Worm (Caenorhabditis elegans) whole organism, late embryonic: ENCODE measurements around the gene clec-45.

ENCODE experiments used
- F13H6.1 ChIP-seq: sonication (generic microtip); optimal IDR thresholded peaks from 2 replicates; lab custom pipeline; 2016; ENCODE audit warnings: missing genetic modification characterization, missing compliant biosample characterization
- K02D7.2 ChIP-seq: sonication (generic microtip); optimal IDR thresholded peaks from 2 replicates; lab custom pipeline; 2017; ENCODE audit warnings: mild to moderate bottlenecking, missing genetic modification characterization, missing compliant biosample characterization
- Y22D7AL.16 ChIP-seq: sonication (generic microtip); optimal IDR thresholded peaks from 2 replicates; lab custom pipeline; 2016; ENCODE audit warnings: missing genetic modification characterization, missing compliant biosample characterization
- ahr-1 ChIP-seq: sonication (generic microtip); optimal IDR thresholded peaks from 2 replicates; lab custom pipeline; 2016; ENCODE audit warnings: missing genetic modification characterization, missing compliant biosample characterization
- ceh-2 ChIP-seq: sonication (generic microtip); optimal IDR thresholded peaks from 2 replicates; lab custom pipeline; 2016; ENCODE audit warnings: missing genotype, missing genetic modification characterization, missing compliant biosample characterization
- ceh-24 ChIP-seq: sonication (generic microtip); optimal IDR thresholded peaks from 2 replicates; lab custom pipeline; 2016; ENCODE audit warnings: mild to moderate bottlenecking, missing genetic modification characterization, missing compliant biosample characterization
- ceh-34 ChIP-seq: sonication (generic microtip); optimal IDR thresholded peaks from 2 replicates; lab custom pipeline; 2016; ENCODE audit warnings: mild to moderate bottlenecking, missing genetic modification characterization, missing compliant biosample characterization
- ceh-45 ChIP-seq: fragments of 200-800 bp; sonication (Bioruptor generic); IDR thresholded peaks from 2 replicates; pipeline ENCODE4 v1.3.6; 2022; ENCODE audit warnings: missing genetic modification reagents, missing genetic modification characterization, missing compliant biosample characterization
- ceh-6 ChIP-seq: fragments of 200-800 bp; sonication (Bioruptor generic); optimal IDR thresholded peaks from 2 replicates; lab custom pipeline; 2018; ENCODE audit warnings: mild to moderate bottlenecking, missing genetic modification characterization, missing compliant biosample characterization
- che-1 ChIP-seq: sonication (generic microtip); optimal IDR thresholded peaks from 2 replicates; lab custom pipeline; 2016; ENCODE audit warnings: mild to moderate bottlenecking, missing genetic modification characterization, missing compliant biosample characterization
- dmd-4 ChIP-seq: sonication (generic microtip); optimal IDR thresholded peaks from 2 replicates; lab custom pipeline; 2016; ENCODE audit warnings: borderline replicate concordance, missing genetic modification characterization, missing compliant biosample characterization
- dve-1 ChIP-seq: sonication (generic microtip); optimal IDR thresholded peaks from 2 replicates; lab custom pipeline; 2017; ENCODE audit warnings: antibody characterized with exemption, mild to moderate bottlenecking, missing genetic modification characterization, missing compliant biosample characterization
- elt-2 ChIP-seq: sonication (generic microtip); optimal IDR thresholded peaks from 2 replicates; lab custom pipeline; 2016; ENCODE audit warnings: missing genetic modification reagents, missing genetic modification characterization, missing compliant biosample characterization
- fax-1 ChIP-seq: sonication (generic microtip); optimal IDR thresholded peaks from 2 replicates; lab custom pipeline; 2016; ENCODE audit warnings: missing genotype, missing genetic modification characterization, missing compliant biosample characterization
- fkh-10 ChIP-seq: fragments of 150-350 bp; optimal IDR thresholded peaks from 2 replicates; lab custom pipeline; 2014; ENCODE audit warnings: missing biosample characterization, missing genetic modification reagents, missing genetic modification characterization
- fkh-6 ChIP-seq: sonication (generic microtip); optimal IDR thresholded peaks from 2 replicates; lab custom pipeline; 2016; ENCODE audit warnings: missing genetic modification characterization, missing compliant biosample characterization
- gmeb-2 ChIP-seq: sonication (generic microtip); optimal IDR thresholded peaks from 2 replicates; lab custom pipeline; 2016; ENCODE audit warnings: missing genetic modification characterization, inconsistent platforms, missing compliant biosample characterization
- hlh-13 ChIP-seq: fragments of 200-800 bp; sonication (Bioruptor generic); optimal IDR thresholded peaks from 2 replicates; lab custom pipeline; 2018; ENCODE audit warnings: mild to moderate bottlenecking, missing genetic modification characterization, missing compliant biosample characterization
- hlh-30 ChIP-seq: sonication (generic microtip); optimal IDR thresholded peaks from 2 replicates; lab custom pipeline; 2017; ENCODE audit warnings: antibody characterized with exemption, missing genetic modification characterization, missing compliant biosample characterization; ENCODE audit not compliant: insufficient read depth
- npax-4 ChIP-seq: sonication (generic microtip); optimal IDR thresholded peaks from 2 replicates; lab custom pipeline; 2016; ENCODE audit warnings: missing genetic modification characterization, missing compliant biosample characterization
- odd-2 ChIP-seq: sonication (generic microtip); optimal IDR thresholded peaks from 2 replicates; lab custom pipeline; 2017; ENCODE audit warnings: antibody characterized with exemption, mild to moderate bottlenecking, missing genetic modification characterization, missing compliant biosample characterization
- pat-9 ChIP-seq: fragments of 200-800 bp; sonication (Bioruptor generic); optimal IDR thresholded peaks from 2 replicates; lab custom pipeline; 2018; ENCODE audit warnings: mild to moderate bottlenecking, missing genetic modification characterization, moderate library complexity, missing compliant biosample characterization
- pax-1 ChIP-seq: fragments of 150-350 bp; optimal IDR thresholded peaks from 2 replicates; lab custom pipeline; 2014; ENCODE audit warnings: missing biosample characterization, missing genetic modification characterization
- pha-4 ChIP-seq: fragments of 150-350 bp; optimal IDR thresholded peaks from 2 replicates; lab custom pipeline; 2018; ENCODE audit warnings: missing biosample characterization, missing genetic modification reagents, missing genetic modification characterization
- pros-1 ChIP-seq: fragments of 150-350 bp; optimal IDR thresholded peaks from 2 replicates; lab custom pipeline; 2014; ENCODE audit warnings: missing biosample characterization, missing genetic modification reagents, missing genetic modification characterization
- ref-2 ChIP-seq: sonication (generic microtip); optimal IDR thresholded peaks from 2 replicates; lab custom pipeline; 2016; ENCODE audit warnings: missing genetic modification characterization, missing compliant biosample characterization
- sdc-2 ChIP-seq: sonication (generic microtip); optimal IDR thresholded peaks from 2 replicates; lab custom pipeline; 2016; ENCODE audit warnings: missing genotype, missing genetic modification characterization, missing compliant biosample characterization
- sox-4 ChIP-seq: sonication (generic microtip); optimal IDR thresholded peaks from 2 replicates; lab custom pipeline; 2017; ENCODE audit warnings: mild to moderate bottlenecking, missing genetic modification characterization, inconsistent platforms, missing compliant biosample characterization
- tbx-7 ChIP-seq: sonication (generic microtip); optimal IDR thresholded peaks from 2 replicates; lab custom pipeline; 2016; ENCODE audit warnings: missing genotype, missing genetic modification characterization, missing compliant biosample characterization
- ttx-3 ChIP-seq: sonication (generic microtip); optimal IDR thresholded peaks from 2 replicates; lab custom pipeline; 2016; ENCODE audit warnings: missing genetic modification reagents, missing genetic modification characterization, missing compliant biosample characterization
- unc-42 ChIP-seq: sonication (generic microtip); optimal IDR thresholded peaks from 2 replicates; lab custom pipeline; 2016; ENCODE audit warnings: missing genotype, missing genetic modification characterization, missing compliant biosample characterization
- unc-86 ChIP-seq: sonication (generic microtip); optimal IDR thresholded peaks from 2 replicates; lab custom pipeline; 2016; ENCODE audit warnings: missing genetic modification characterization, missing compliant biosample characterization
- zip-5 ChIP-seq: sonication (generic microtip); optimal IDR thresholded peaks from 2 replicates; lab custom pipeline; 2016; ENCODE audit warnings: missing genetic modification characterization, missing compliant biosample characterization

The clec-45 gene

DNA sequence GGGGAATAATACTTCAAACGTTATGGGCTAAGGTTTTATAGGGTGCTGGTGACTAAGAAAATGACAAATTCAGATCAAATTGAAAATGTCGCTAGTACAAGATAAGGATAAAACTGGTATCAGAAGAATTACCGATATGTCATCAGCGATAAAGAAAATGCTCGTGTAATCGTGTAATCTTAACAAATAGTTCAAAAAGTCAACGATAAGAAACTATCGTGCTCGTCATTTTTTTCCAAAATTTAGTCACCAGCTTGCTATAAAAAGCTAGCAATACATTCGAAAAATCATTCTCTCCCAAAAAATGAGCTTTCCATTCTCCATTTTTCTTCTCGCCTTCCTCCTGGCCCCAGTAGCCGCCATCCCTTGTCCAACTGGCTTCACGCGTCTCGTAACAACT lies at the start of gene clec-45:
TSS of gene clec-45 (plus strand) at position 301 of the 400 bp plus-strand sequence.
- TF ChIP-seq hlh-13 (GFP tag; lab: Kevin White, UChicago) = no peak
- TF ChIP-seq sox-4 (tag; lab: Kevin White, UChicago) = no peak
- TF ChIP-seq zip-5 (tag; lab: Kevin White, UChicago) = no peak
- TF ChIP-seq ttx-3 (tag; lab: Kevin White, UChicago) = no peak

DNA sequence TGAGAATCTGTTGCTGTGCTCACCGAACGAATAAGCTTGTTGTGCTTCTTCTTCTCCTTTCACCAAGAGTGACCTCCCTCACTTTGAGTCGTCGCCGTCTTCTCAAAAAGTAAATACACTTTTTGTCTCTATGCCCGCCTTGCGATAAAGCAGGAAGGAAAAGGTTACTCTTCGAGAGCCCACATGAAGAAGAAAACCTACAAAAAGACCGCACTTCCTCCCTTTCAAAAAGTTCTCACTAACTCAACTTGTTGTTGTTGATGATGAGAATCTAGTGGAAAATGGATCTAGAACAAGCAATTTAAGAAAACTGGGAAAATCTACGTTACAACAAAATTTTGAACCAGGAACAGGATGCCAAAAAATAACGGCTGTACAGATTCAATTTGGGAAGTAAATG lies 47.4 kb upstream of the clec-45 start, which contains the start of gene C50E3.6:
TSS of gene C50E3.6 (minus strand) at position 101 of the 400 bp plus-strand sequence.
- TF ChIP-seq npax-4 (tag; lab: Kevin White, UChicago) (no peak), F13H6.1 (tag; lab: Kevin White, UChicago) (no peak), odd-2 (tag; lab: Kevin White, UChicago) (no peak), tbx-7 (no peak), hlh-30 (tag; lab: Kevin White, UChicago) (no peak), pat-9 (no peak), che-1 (no peak), dve-1 (tag; lab: Kevin White, UChicago) (no peak), ceh-2 (tag; lab: Kevin White, UChicago) (no peak), sdc-2 (no peak), ceh-45 (GFP tag; lab: Robert Waterston, UW) (no peak), pax-1 (tag; lab: Kevin White, UChicago) (no peak), elt-2 (tag; lab: Kevin White, UChicago) (no peak), Y22D7AL.16 (tag; lab: Kevin White, UChicago) (no peak), K02D7.2 (tag; lab: Kevin White, UChicago) (no peak), ref-2 (no peak), unc-86 (tag; lab: Kevin White, UChicago) (no peak), sox-4 (tag; lab: Kevin White, UChicago) (no peak)

DNA sequence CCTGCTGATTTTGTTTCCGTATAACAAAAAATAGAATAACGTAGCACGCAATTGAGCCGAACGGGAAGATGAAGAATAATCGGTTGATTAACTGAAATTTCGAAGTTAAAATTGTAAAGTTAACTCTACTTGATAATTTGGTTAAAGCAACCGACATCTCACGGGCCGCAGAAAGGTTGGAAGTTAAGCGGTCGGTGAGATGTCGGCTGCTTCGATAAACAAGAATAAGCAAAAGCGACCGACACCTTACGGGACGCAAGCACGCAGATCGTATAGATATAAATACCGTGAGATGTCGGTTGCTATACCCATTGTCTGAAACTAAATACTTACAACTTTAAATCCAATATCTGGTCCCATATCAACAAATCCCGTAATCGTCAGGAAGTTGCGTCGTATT lies 42.8 kb upstream of the clec-45 start:
- TF ChIP-seq ceh-45 (GFP tag; lab: Robert Waterston, UW) = no peak
- no peak for TF ChIP-seq dve-1 (tag; lab: Kevin White, UChicago)
- TF ChIP-seq unc-86 (tag; lab: Kevin White, UChicago) = no peak
- TF ChIP-seq fkh-10 (GFP tag; lab: Kevin White, UChicago) = no peak
- TF ChIP-seq gmeb-2 (tag; lab: Kevin White, UChicago) = no peak
- no peak for TF ChIP-seq unc-42 (tag; lab: Kevin White, UChicago)
- TF ChIP-seq odd-2 (tag; lab: Kevin White, UChicago) = no peak
- no peak for TF ChIP-seq dmd-4 (tag; lab: Kevin White, UChicago)
- TF ChIP-seq, all 69 proteins: peak for 0

DNA sequence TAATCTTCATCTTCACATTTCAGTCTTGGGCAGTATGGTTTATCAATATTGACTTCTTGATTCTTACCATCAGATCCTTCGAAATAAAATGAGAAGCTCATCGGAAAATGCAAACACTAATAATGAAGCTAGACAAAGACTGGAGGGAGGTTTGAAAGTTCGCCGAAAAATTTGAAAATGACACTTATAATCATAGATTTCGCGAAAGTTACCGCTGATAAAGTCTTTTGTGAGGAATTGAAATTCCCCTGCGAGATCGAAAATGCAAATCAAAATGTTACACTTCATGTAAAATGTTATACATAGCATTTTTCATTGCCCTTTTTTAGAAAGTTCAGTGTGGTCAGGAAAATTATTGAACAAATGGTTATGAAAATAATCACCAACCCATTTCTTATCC lies 39.6 kb upstream of the clec-45 start, which contains the start of gene C50E3.7:
TSS of gene C50E3.7 (minus strand) at position 101 of the 400 bp plus-strand sequence.
- TF ChIP-seq unc-86 (tag; lab: Kevin White, UChicago) (no peak), sox-4 (tag; lab: Kevin White, UChicago) (no peak), F13H6.1 (tag; lab: Kevin White, UChicago) (no peak), fax-1 (no peak), fkh-6 (tag; lab: Kevin White, UChicago) (no peak), npax-4 (tag; lab: Kevin White, UChicago) (no peak), sdc-2 (no peak), ceh-45 (GFP tag; lab: Robert Waterston, UW) (no peak), ahr-1 (tag; lab: Kevin White, UChicago) (no peak), ceh-34 (no peak), pha-4 (tag; lab: Kevin White, UChicago) (no peak), hlh-30 (tag; lab: Kevin White, UChicago) (no peak), dve-1 (tag; lab: Kevin White, UChicago) (no peak), ceh-6 (no peak), pros-1 (tag; lab: Kevin White, UChicago) (no peak), odd-2 (tag; lab: Kevin White, UChicago) (no peak), ceh-24 (tag; lab: Kevin White, UChicago) (no peak)
